Fruit fly (Drosophila melanogaster): ENCODE data around the gene Hrs.

dm6 chr2L:2724459-2724858 is 15.3 kb upstream of the Hrs start:
- TF ChIP-seq CG6854 (GFP tag; optimal IDR thresholded peaks at IDR 0.05) (no peak), CG4318 (GFP tag; optimal IDR thresholded peaks at IDR 0.05) (no peak), CG8119 (GFP tag; IDR thresholded peaks at IDR 0.05) (no peak), Sox14 (GFP tag; optimal IDR thresholded peaks at IDR 0.05) (no peak), CG8632 (GFP tag; optimal IDR thresholded peaks at IDR 0.05) (no peak), Hr4 (GFP tag; optimal IDR thresholded peaks at IDR 0.05) (no peak), CG11902 (GFP tag; optimal IDR thresholded peaks at IDR 0.05) (no peak)
